Fruit fly (Drosophila melanogaster): Measurements from ENCODE around the gene CG4582.

DNA sequence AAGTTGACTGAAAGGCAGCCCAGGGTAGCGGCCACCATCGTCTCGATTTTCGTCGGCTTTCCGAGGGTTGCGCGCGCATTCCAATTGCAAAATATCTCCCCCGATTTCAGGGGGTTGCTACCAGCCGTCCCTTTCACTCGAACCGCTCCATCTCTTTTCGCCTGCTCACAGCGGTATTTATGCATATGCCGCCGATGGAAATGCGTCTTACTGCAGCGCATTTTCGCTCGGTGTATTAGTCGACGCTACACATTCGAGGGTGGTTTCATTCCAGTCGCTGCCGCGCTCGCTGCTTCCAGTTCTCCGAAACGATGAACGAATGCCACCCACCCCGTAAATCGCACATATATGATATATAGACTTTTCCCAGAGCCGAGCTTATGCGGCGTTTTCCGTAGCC is 6.2 kb upstream of the CG4582 start:
- TF ChIP-seq h (optimal IDR thresholded peaks at IDR 0.05), result no peak
- no peak for TF ChIP-seq pho (GFP tag; optimal IDR thresholded peaks at IDR 0.05)
- TF ChIP-seq CG14014 (GFP tag; IDR thresholded peaks at IDR 0.05), result no peak
- no peak for TF ChIP-seq Hey (tag; optimal IDR thresholded peaks at IDR 0.05)
- no peak for TF ChIP-seq dysf (GFP tag; IDR thresholded peaks at IDR 0.05)
